Fruit fly (Drosophila melanogaster) whole organism, pupa: ENCODE results near the gene CG45545.

Experiments
- CG12605 ChIP-seq: fragments of 200-800 bp; sonication (Bioruptor generic); IDR thresholded peaks from 2 replicates; pipeline ENCODE4 v1.3.6; 2022; ENCODE audit warnings: missing biosample characterization, missing genetic modification characterization
- CG13204 ChIP-seq: fragments of 200-800 bp; sonication (Bioruptor generic); optimal IDR thresholded peaks from 2 replicates; lab custom pipeline; 2018; ENCODE audit warnings: missing biosample characterization, mild to moderate bottlenecking, missing genetic modification characterization, moderate library complexity
- CG14655 ChIP-seq: fragments of 200-800 bp; sonication (Bioruptor generic); optimal IDR thresholded peaks from 3 replicates; lab custom pipeline; 2017; ENCODE audit warnings: mild to moderate bottlenecking, missing biosample characterization, missing genetic modification reagents, missing genetic modification characterization
- CG34367 ChIP-seq: fragments of 200-800 bp; sonication (Bioruptor generic); optimal IDR thresholded peaks from 2 replicates; lab custom pipeline; 2018; ENCODE audit warnings: missing biosample characterization, mild to moderate bottlenecking, missing genetic modification characterization
- CG8301 ChIP-seq: fragments of 200-800 bp; sonication (Bioruptor generic); optimal IDR thresholded peaks from 2 replicates; lab custom pipeline; 2018; ENCODE audit warnings: missing biosample characterization, mild to moderate bottlenecking, missing genetic modification characterization
- D1 ChIP-seq: fragments of 200-800 bp; sonication (Bioruptor generic); optimal IDR thresholded peaks from 2 replicates; lab custom pipeline; 2018; ENCODE audit warnings: missing biosample characterization, mild to moderate bottlenecking, missing genetic modification characterization, moderate library complexity
- EcR ChIP-seq: fragments of 200-800 bp; sonication (Bioruptor generic); optimal IDR thresholded peaks from 3 replicates; lab custom pipeline; 2019; ENCODE audit warnings: missing biosample characterization, missing genetic modification characterization, mild to moderate bottlenecking, moderate library complexity, missing genetic modification reagents
- Ets98B ChIP-seq: fragments of 200-800 bp; sonication (Bioruptor generic); IDR thresholded peaks from 2 replicates; pipeline ENCODE4 v1.3.6; 2022; ENCODE audit warnings: missing biosample characterization, missing genetic modification characterization
- Snoo ChIP-seq: fragments of 200-800 bp; sonication (Bioruptor generic); optimal IDR thresholded peaks from 3 replicates; lab custom pipeline; 2017; ENCODE audit warnings: missing biosample characterization, mild to moderate bottlenecking, missing genetic modification characterization, inconsistent platforms
- fd96Ca ChIP-seq: fragments of 200-800 bp; sonication (Bioruptor generic); IDR thresholded peaks from 3 replicates; pipeline ENCODE4 v1.3.6; 2022; ENCODE audit warnings: missing biosample characterization, missing genetic modification characterization
- gl ChIP-seq: fragments of 200-800 bp; sonication (Bioruptor generic); optimal IDR thresholded peaks from 2 replicates; lab custom pipeline; 2018; ENCODE audit warnings: missing biosample characterization, mild to moderate bottlenecking, missing genetic modification characterization

dm6 chr3R:7551708-7552107 lies at the start of gene CG45545:
- TF ChIP-seq D1 (tag; lab: Kevin White, UChicago) (no peak), EcR (no peak), fd96Ca (no peak), Snoo (tag; lab: Kevin White, UChicago) (no peak), CG8301 (no peak), CG14655 (GFP tag; lab: Kevin White, UChicago) (no peak), CG13204 (GFP tag; lab: Kevin White, UChicago) (no peak), Ets98B (GFP tag; lab: Robert Waterston, UW) (no peak), gl (tag; lab: Kevin White, UChicago) (no peak), CG12605 (no peak), CG34367 (no peak)
